Worm (Caenorhabditis elegans) whole organism, midembryonic: ENCODE measurements around the gene kcc-3.

Experiments
- cog-1 ChIP-seq: sonication (generic microtip); optimal IDR thresholded peaks from 2 replicates; lab custom pipeline; 2016; ENCODE audit warnings: missing genetic modification characterization, missing compliant biosample characterization
- flt-1 ChIP-seq: fragments of 200-800 bp; sonication (Bioruptor generic); IDR thresholded peaks from 2 replicates; pipeline ENCODE4 v1.3.6; 2022; ENCODE audit warnings: missing genetic modification characterization, missing compliant biosample characterization
- ref-1 ChIP-seq: fragments of 200-800 bp; sonication (Bioruptor generic); conservative IDR thresholded peaks from 2 replicates; pipeline ENCODE4 v1.3.6; 2022; ENCODE audit warnings: missing genetic modification reagents, missing genetic modification characterization, missing compliant biosample characterization
- ztf-29 ChIP-seq: fragments of 200-800 bp; sonication (Bioruptor generic); IDR thresholded peaks from 2 replicates; pipeline ENCODE4 v1.3.6; 2022; ENCODE audit warnings: missing genetic modification reagents, missing genetic modification characterization, missing compliant biosample characterization

DNA sequence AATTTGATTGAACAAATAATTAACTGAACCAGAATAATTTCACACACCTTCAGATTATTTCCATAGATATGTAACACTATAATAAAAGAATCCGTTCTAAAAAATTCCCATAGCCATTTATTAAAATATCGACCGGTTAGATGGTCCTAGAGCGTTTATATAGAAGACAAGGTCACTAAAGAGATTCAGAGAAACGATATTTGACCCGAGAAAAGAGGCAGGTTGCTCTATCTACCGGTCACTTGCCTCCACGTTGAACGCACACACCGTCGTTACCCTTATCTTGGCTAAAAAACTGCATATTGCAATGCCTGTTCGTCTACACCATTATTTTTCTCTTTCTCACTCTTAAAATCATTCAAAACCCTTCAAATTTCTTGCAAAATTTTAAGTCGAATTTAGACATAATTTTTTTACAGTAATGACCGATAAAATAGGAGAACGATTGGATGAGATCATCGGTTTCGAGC, 52.9 kb downstream of the kcc-3 start, which contains the start of gene C07D10.5:
- TF ChIP-seq ztf-29 (no peak), flt-1 (GFP tag; lab: Robert Waterston, UW) (no peak), cog-1 (tag; lab: Kevin White, UChicago) (no peak), ref-1 (no peak)
